5 worm cellular contexts compared by ENCODE assay signal in genomic region chrII:9059010-9059409, ce11.
TF ChIP-seq lines count a peak whose summit lies in the region.

No protein-coding gene starts in this region.

TF ChIP-seq in whole organism, L1 larva, 84 proteins besides CTCF, POLR2A, EP300 and RAD21:
- TF ChIP-seq lin-15B (tag; optimal IDR thresholded peaks at IDR 0.05; lab: Kevin White, UChicago), result no peak
- TF ChIP-seq lsy-2 (tag; optimal IDR thresholded peaks at IDR 0.05; lab: Kevin White, UChicago), result peak; percentile 3 to 7
TF ChIP-seq in whole organism, L1 larva: peak in this region for 1.

TF ChIP-seq in whole organism, early embryonic, 17 proteins besides CTCF, POLR2A, EP300 and RAD21:
- TF ChIP-seq ama-1 (optimal IDR thresholded peaks at IDR 0.05; lab: Kevin White, UChicago), result peak; percentile 79
- no peak for TF ChIP-seq hmbx-1 (tag; optimal IDR thresholded peaks at IDR 0.05; lab: Kevin White, UChicago)

TF ChIP-seq in whole organism, late embryonic, 69 proteins besides CTCF, POLR2A, EP300 and RAD21:
- TF ChIP-seq mec-3 (tag; optimal IDR thresholded peaks at IDR 0.05; lab: Kevin White, UChicago; ENCODE audit: borderline replicate concordance) (no peak), ceh-31 (tag; optimal IDR thresholded peaks at IDR 0.05; lab: Kevin White, UChicago) (no peak), ama-1 (optimal IDR thresholded peaks at IDR 0.05; lab: Kevin White, UChicago) (peak; percentile 56), nfya-1 (tag; optimal IDR thresholded peaks at IDR 0.05; lab: Kevin White, UChicago) (no peak)

TF ChIP-seq in whole organism, midembryonic, 9 proteins besides CTCF, POLR2A, EP300 and RAD21:
- TF ChIP-seq cog-1 (tag; optimal IDR thresholded peaks at IDR 0.05; lab: Kevin White, UChicago) (no peak), flt-1 (GFP tag; IDR thresholded peaks at IDR 0.05; lab: Robert Waterston, UW) (peak; percentile 56; the same call in 1 of the 2 replicates), ztf-29 (GFP tag; IDR thresholded peaks at IDR 0.05; lab: Robert Waterston, UW) (0 out of 2 replicates have a peak, but pooled peaks have one; percentile 20)

TF ChIP-seq in whole organism, mixed stage, embryonic, 35 proteins besides CTCF, POLR2A, EP300 and RAD21:
- TF ChIP-seq lin-32 (GFP tag; optimal IDR thresholded peaks at IDR 0.05; lab: Kevin White, UChicago), result peak; percentile 66
- peak; percentile 76 for TF ChIP-seq cnd-1 (tag; optimal IDR thresholded peaks at IDR 0.05; lab: Kevin White, UChicago)
- no peak for TF ChIP-seq M03D4.4 (tag; optimal IDR thresholded peaks at IDR 0.05; lab: Kevin White, UChicago)

Comparison
In these comparisons a context has a peak if more than half of its experiments do, and no peak if none do; other contexts are left out.
1. Of the 10 proteins assayed by ChIP-seq in both whole organism, L1 larva and whole organism, late embryonic: peak only in whole organism, L1 larva: none; only in whole organism, late embryonic: ama-1; in both: none; in neither: 9.